Fruit fly (Drosophila melanogaster): ENCODE results near the gene Meltrin.

Gene Meltrin

DNA sequence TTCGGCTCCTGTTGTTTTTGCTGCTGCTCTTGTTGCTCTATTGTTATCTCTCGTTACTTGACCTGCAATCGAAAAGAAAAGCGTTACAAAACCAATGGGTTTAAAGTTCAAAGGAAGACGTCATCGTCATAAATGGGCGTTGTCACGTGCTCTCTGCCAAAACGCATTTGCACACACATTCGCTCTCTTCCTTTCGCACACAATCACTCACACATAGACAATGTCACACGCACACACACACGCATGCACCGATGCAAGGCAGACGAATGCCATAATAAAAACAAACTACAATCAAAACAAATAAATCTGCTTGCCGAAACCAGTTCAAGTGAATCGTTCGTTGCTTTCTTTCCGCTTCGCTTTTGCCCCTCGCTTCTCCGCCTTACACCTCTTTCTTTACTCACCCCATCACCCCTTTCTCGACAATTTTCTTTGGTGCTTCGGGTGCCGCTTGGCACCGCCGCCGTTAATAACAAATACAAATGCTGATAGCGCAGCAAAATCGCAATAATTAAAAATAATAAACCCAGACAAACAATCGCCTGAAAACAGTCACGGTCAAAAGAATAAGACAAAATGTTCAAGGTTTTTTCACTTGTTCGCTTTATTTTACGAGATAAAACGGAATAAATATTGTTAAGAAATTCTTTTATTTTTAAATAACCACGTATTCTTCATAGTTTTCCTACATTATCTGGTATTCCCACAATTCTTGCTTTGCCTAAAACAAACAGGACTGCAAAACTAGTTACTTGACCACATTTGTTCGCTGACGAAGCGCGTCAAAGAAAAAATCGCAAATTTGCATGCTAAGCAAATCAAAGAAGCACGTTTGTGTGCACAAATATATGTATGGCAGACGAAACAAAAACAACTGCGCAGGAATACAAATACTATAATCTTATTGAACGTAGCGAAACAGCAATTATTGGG lies 47.5 kb downstream of the Meltrin start (continued):
- TF ChIP-seq Myc (optimal IDR thresholded peaks at IDR 0.05) (no peak), HLH106 (tag; optimal IDR thresholded peaks at IDR 0.05) (peak; percentile 82), psq (GFP tag; optimal IDR thresholded peaks at IDR 0.05) (peak; percentile 100), CG9705 (GFP tag; optimal IDR thresholded peaks at IDR 0.05) (peak; percentile 8), Hr78 (GFP tag; optimal IDR thresholded peaks at IDR 0.05) (no peak), Jra (GFP tag; optimal IDR thresholded peaks at IDR 0.05) (peak; percentile 79)

dm6 chr3R:14642463-14642862 lies 54.6 kb downstream of the Meltrin start, which contains the start of gene CG7886:
Gene CG7886, minus strand, starts transcription at chr3R:14642563.
- TF ChIP-seq CG9705 (GFP tag; optimal IDR thresholded peaks at IDR 0.05) = no peak
- TF ChIP-seq psq (GFP tag; optimal IDR thresholded peaks at IDR 0.05) = no peak
- TF ChIP-seq foxo (GFP tag; optimal IDR thresholded peaks at IDR 0.05) = no peak
- TF ChIP-seq Mio (GFP tag; optimal IDR thresholded peaks at IDR 0.05) = no peak
- no peak for TF ChIP-seq br (GFP tag; optimal IDR thresholded peaks at IDR 0.05)
- no peak for TF ChIP-seq Hr78 (GFP tag; optimal IDR thresholded peaks at IDR 0.05)
- TF ChIP-seq HLH106 (tag; optimal IDR thresholded peaks at IDR 0.05) = no peak
- no peak for TF ChIP-seq lola (GFP tag; optimal IDR thresholded peaks at IDR 0.05)
- TF ChIP-seq Dif (GFP tag; optimal IDR thresholded peaks at IDR 0.05; ENCODE audit: partially characterized antibody) = no peak
- TF ChIP-seq Jra (GFP tag; optimal IDR thresholded peaks at IDR 0.05) = no peak
- TF ChIP-seq Rel (GFP tag; optimal IDR thresholded peaks at IDR 0.05) = no peak
- no peak for TF ChIP-seq Rel (tag; optimal IDR thresholded peaks at IDR 0.05)
- TF ChIP-seq Abd-B (GFP tag; optimal IDR thresholded peaks at IDR 0.05) = no peak
- no peak for TF ChIP-seq fru (GFP tag; optimal IDR thresholded peaks at IDR 0.05)
- no peak for TF ChIP-seq h (GFP tag; optimal IDR thresholded peaks at IDR 0.05)
- TF ChIP-seq pan (optimal IDR thresholded peaks at IDR 0.05) = no peak
- TF ChIP-seq ey (GFP tag; optimal IDR thresholded peaks at IDR 0.05) = no peak
- TF ChIP-seq brk (GFP tag; optimal IDR thresholded peaks at IDR 0.05) = no peak

DNA sequence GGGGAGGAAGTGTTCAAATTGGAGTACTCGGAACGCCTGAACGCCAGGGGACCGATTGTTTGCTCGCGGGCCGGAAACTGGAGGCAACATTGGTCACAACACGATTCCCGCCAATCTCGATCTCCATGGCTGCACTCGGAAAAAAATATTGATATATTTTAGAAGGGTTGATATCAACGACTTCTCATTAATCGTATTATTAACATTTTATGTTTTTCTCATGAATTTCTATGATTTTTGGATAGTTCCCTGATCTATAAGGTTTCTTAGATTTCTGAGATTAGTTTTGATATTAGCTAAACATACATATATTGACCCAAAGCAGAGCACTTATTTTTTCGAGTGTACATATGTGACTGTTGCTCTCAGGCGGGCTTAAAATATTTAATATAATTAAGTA lies 65.2 kb downstream of the Meltrin start:
- TF ChIP-seq CrebA (GFP tag; optimal IDR thresholded peaks at IDR 0.05; ENCODE audit: borderline replicate concordance) (no peak), Hr83 (GFP tag; optimal IDR thresholded peaks at IDR 0.05; ENCODE audit: poor library complexity, severe bottlenecking) (no peak), psq (GFP tag; optimal IDR thresholded peaks at IDR 0.05) (no peak)

DNA sequence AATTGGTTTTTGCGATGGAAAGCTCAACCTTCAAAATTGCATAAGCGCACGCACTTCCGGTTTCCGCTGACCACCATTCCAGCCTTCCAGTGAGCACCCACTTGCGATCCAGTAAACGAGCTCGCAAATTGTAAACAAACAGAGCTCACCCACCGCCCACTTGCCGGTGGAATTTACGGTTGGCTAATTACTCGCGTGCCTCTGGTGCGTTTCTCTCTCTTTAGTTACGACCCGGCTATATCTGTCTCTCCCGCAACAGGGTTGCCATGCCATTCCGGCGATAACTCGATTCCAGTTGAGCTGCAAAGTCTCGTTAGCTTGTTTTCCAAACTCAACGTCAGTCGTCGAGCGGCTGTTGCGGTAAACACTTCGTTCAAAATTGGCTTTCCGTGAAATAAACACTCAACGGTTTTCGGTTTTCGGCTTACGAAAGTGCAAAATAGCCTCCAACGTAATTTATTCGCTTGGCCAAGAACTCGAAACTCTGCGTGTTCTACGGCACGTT lies 66.9 kb downstream of the Meltrin start, which contains the start of gene Cad88C:
Gene Cad88C (plus strand): TSS at position 360 of the 505 bp plus-strand sequence.
- TF ChIP-seq dsf (GFP tag; optimal IDR thresholded peaks at IDR 0.05; ENCODE audit: borderline replicate concordance) (no peak), Vsx2 (GFP tag; optimal IDR thresholded peaks at IDR 0.05; ENCODE audit: partially characterized antibody) (peak; percentile 41), Hnf4 (GFP tag; optimal IDR thresholded peaks at IDR 0.05) (no peak)

DNA sequence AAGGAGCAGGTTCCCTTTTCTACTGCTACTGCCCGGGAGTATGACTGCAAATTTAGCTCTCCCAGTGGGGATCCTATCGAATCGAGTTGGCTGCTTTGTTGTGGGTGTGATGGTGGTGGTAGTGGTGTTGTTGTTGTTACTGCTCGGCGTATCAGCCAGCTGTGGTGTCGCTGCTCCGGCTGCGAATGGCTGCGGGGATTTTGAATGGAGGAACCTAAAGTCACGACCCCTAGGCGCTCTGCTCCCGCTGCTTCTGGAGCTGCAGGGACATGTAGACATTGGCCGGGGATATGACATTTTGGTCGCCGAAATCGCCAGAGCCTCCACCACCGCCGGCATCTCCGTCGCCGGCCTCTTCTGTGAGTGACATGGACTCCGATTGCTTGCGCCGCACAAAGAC lies 70.3 kb downstream of the Meltrin start:
- no peak for TF ChIP-seq Hnf4 (GFP tag; optimal IDR thresholded peaks at IDR 0.05)
- TF ChIP-seq dmrt93B (GFP tag; optimal IDR thresholded peaks at IDR 0.05) = no peak
- TF ChIP-seq Rel (GFP tag; optimal IDR thresholded peaks at IDR 0.05) = no peak
- TF ChIP-seq Rel (tag; optimal IDR thresholded peaks at IDR 0.05) = peak; percentile 56
- no peak for TF ChIP-seq HLH106 (tag; optimal IDR thresholded peaks at IDR 0.05)

dm6 chr3R:14625215-14626156 lies 71.6 kb downstream of the Meltrin start, which contains the start of the genes put and His4r:
Gene put, minus strand, starts transcription at chr3R:14625703.
Gene His4r, plus strand, starts transcription at chr3R:14625755.
- no peak for TF ChIP-seq dmrt93B (GFP tag; optimal IDR thresholded peaks at IDR 0.05)
- no peak for TF ChIP-seq brk (GFP tag; optimal IDR thresholded peaks at IDR 0.05)
- TF ChIP-seq Rel (GFP tag; optimal IDR thresholded peaks at IDR 0.05) = no peak
- peak; percentile 34 for TF ChIP-seq Rel (tag; optimal IDR thresholded peaks at IDR 0.05)
- peak; percentile 60 for TF ChIP-seq h (GFP tag; optimal IDR thresholded peaks at IDR 0.05)
- TF ChIP-seq Jra (GFP tag; optimal IDR thresholded peaks at IDR 0.05) = peak; percentile 35
- TF ChIP-seq HLH106 (tag; optimal IDR thresholded peaks at IDR 0.05) = peak; percentile 18
- no peak for TF ChIP-seq GATAd (GFP tag; optimal IDR thresholded peaks at IDR 0.05)
- TF ChIP-seq woc (GFP tag; optimal IDR thresholded peaks at IDR 0.05) = peak; percentile 3
- peak; percentile 44 for TF ChIP-seq Sp1 (GFP tag; optimal IDR thresholded peaks at IDR 0.05)
- TF ChIP-seq Hr83 (GFP tag; optimal IDR thresholded peaks at IDR 0.05; ENCODE audit: poor library complexity, severe bottlenecking) = peak; percentile 28
- TF ChIP-seq foxo (GFP tag; optimal IDR thresholded peaks at IDR 0.05) = peak in 1 of 2 experiments; percentile 39
- peak; percentile 59 for TF ChIP-seq rgr (GFP tag; optimal IDR thresholded peaks at IDR 0.05)
- TF ChIP-seq OdsH (GFP tag; optimal IDR thresholded peaks at IDR 0.05) = peak; percentile 9
- TF ChIP-seq Dfd (GFP tag; optimal IDR thresholded peaks at IDR 0.05) = no peak
